Fruit fly (Drosophila melanogaster): Measurements from ENCODE around the gene frac.

- TF ChIP-seq CG8478 (optimal IDR thresholded peaks at IDR 0.05) (no peak), CTCF (optimal IDR thresholded peaks at IDR 0.05) (no peak)
Observed at dm6 chr3L:7611229-7611628, 48.8 kb downstream of the frac start.

All from S2 (cell line).